Fruit fly (Drosophila melanogaster) whole organism, embryonic: ENCODE results near the gene CG33124.

Source experiments
- Bgb ChIP-seq: fragments of 200-800 bp; sonication (Bioruptor generic); IDR thresholded peaks from 2 replicates; pipeline ENCODE4 v1.3.6; 2022; ENCODE audit warnings: missing biosample characterization, missing genetic modification characterization; ENCODE audit not compliant: partially characterized antibody
- CG12236 ChIP-seq: fragments of 200-800 bp; sonication (Bioruptor generic); optimal IDR thresholded peaks from 2 replicates; lab custom pipeline; 2016; ENCODE audit warnings: missing biosample characterization, missing genetic modification characterization
- CG13624 ChIP-seq: fragments of 200-800 bp; sonication (Bioruptor generic); optimal IDR thresholded peaks from 2 replicates; lab custom pipeline; 2016; ENCODE audit warnings: missing biosample characterization, missing genetic modification characterization
- CG14710 ChIP-seq: fragments of 200-800 bp; sonication (Bioruptor generic); optimal IDR thresholded peaks from 3 replicates; lab custom pipeline; 2019; ENCODE audit warnings: missing biosample characterization, mild to moderate bottlenecking, missing genetic modification characterization, moderate library complexity
- CG15011 ChIP-seq: fragments of 200-800 bp; sonication (Bioruptor generic); optimal IDR thresholded peaks from 3 replicates; lab custom pipeline; 2018; ENCODE audit warnings: missing biosample characterization, mild to moderate bottlenecking, missing genetic modification characterization
- CG16779 ChIP-seq: fragments of 200-800 bp; sonication (Bioruptor generic); IDR thresholded peaks from 2 replicates; pipeline ENCODE4 v1.3.6; 2022; ENCODE audit warnings: missing biosample characterization, missing genetic modification characterization
- CG17829 ChIP-seq: fragments of 200-800 bp; optimal IDR thresholded peaks from 2 replicates; lab custom pipeline; 2019; ENCODE audit warnings: missing biosample characterization, mild to moderate bottlenecking, missing genetic modification characterization, moderate library complexity
- CG2199 ChIP-seq: fragments of 200-800 bp; sonication (Bioruptor generic); IDR thresholded peaks from 3 replicates; pipeline ENCODE4 v1.3.6; 2022; ENCODE audit warnings: missing biosample characterization, missing genetic modification characterization
- CG3726 ChIP-seq: fragments of 200-800 bp; sonication (Bioruptor generic); IDR thresholded peaks from 3 replicates; pipeline ENCODE4, ENCODE4 v1.3.6; 2022; ENCODE audit warnings: missing biosample characterization, missing genetic modification characterization
- CG3847 ChIP-seq: fragments of 200-800 bp; sonication (Bioruptor generic); IDR thresholded peaks from 2 replicates; pipeline ENCODE4 v1.3.6; 2022; ENCODE audit warnings: missing biosample characterization, missing genetic modification characterization
- CG6654 ChIP-seq: fragments of 200-800 bp; sonication (Bioruptor generic); optimal IDR thresholded peaks from 2 replicates; lab custom pipeline; 2017; ENCODE audit warnings: missing biosample characterization, mild to moderate bottlenecking, missing genetic modification characterization
- CG6791 ChIP-seq: fragments of 200-800 bp; sonication (Bioruptor generic); IDR thresholded peaks from 3 replicates; pipeline ENCODE4 v1.3.6; 2022; ENCODE audit warnings: missing biosample characterization, missing genetic modification characterization; ENCODE audit not compliant: partially characterized antibody
- Dek ChIP-seq: fragments of 200-800 bp; sonication (Bioruptor generic); optimal IDR thresholded peaks from 3 replicates; lab custom pipeline; 2019; ENCODE audit warnings: missing biosample characterization, mild to moderate bottlenecking, missing genetic modification characterization, moderate library complexity
- Dp ChIP-seq: fragments of 200-800 bp; sonication (Bioruptor generic); optimal IDR thresholded peaks from 2 replicates; lab custom pipeline; 2018; ENCODE audit warnings: missing biosample characterization, mild to moderate bottlenecking, missing genetic modification characterization, moderate library complexity
- Elba2 ChIP-seq: fragments of 200-800 bp; sonication (Bioruptor generic); optimal IDR thresholded peaks from 3 replicates; lab custom pipeline; 2016; ENCODE audit warnings: missing biosample characterization, missing genetic modification characterization
- Fer1 ChIP-seq: fragments of 200-800 bp; sonication (Bioruptor generic); optimal IDR thresholded peaks from 2 replicates; lab custom pipeline; 2017; ENCODE audit warnings: missing biosample characterization, mild to moderate bottlenecking, missing genetic modification characterization
- Hmr ChIP-seq: fragments of 200-800 bp; sonication (Bioruptor generic); optimal IDR thresholded peaks from 3 replicates; lab custom pipeline; 2017; ENCODE audit warnings: mild to moderate bottlenecking, missing biosample characterization, missing genetic modification reagents, missing genetic modification characterization
- Lhr ChIP-seq: fragments of 200-800 bp; sonication (Bioruptor generic); optimal IDR thresholded peaks from 3 replicates; lab custom pipeline; 2017; ENCODE audit warnings: mild to moderate bottlenecking, missing biosample characterization, missing genetic modification reagents, missing genetic modification characterization
- NC2β ChIP-seq: fragments of 200-800 bp; sonication (Bioruptor generic); optimal IDR thresholded peaks from 2 replicates; lab custom pipeline; 2016; ENCODE audit warnings: missing biosample characterization, missing genetic modification characterization
- Neu2 ChIP-seq: fragments of 200-800 bp; sonication (Bioruptor generic); optimal IDR thresholded peaks from 3 replicates; lab custom pipeline; 2016; ENCODE audit warnings: missing biosample characterization, missing genetic modification characterization, borderline replicate concordance
- NfI ChIP-seq: fragments of 200-800 bp; sonication (Bioruptor generic); optimal IDR thresholded peaks from 3 replicates; lab custom pipeline; 2018; ENCODE audit warnings: missing biosample characterization, mild to moderate bottlenecking, missing genetic modification characterization, moderate library complexity
- Oaz ChIP-seq: fragments of 200-800 bp; sonication (Bioruptor generic); IDR thresholded peaks from 2 replicates; pipeline ENCODE4 v1.3.6; 2022; ENCODE audit warnings: missing biosample characterization, missing genetic modification characterization
- Pdp1 ChIP-seq, 2 experiments: fragments of 200-800 bp; sonication (Bioruptor generic); optimal IDR thresholded peaks; 3 replicates each; lab custom pipeline; 2016; ENCODE audit warnings: missing biosample characterization in 2 of 2, missing genetic modification characterization in 2 of 2, mild to moderate bottlenecking in 1 of 2, moderate library complexity in 1 of 2
- Ravus ChIP-seq: fragments of 200-800 bp; sonication (Bioruptor generic); IDR thresholded peaks from 2 replicates; pipeline ENCODE4 v1.3.6; 2022; ENCODE audit warnings: missing biosample characterization, missing genetic modification characterization
- Sox102F ChIP-seq: fragments of 200-800 bp; sonication (Bioruptor generic); optimal IDR thresholded peaks from 2 replicates; lab custom pipeline; 2018; ENCODE audit warnings: missing biosample characterization, mild to moderate bottlenecking, missing genetic modification characterization, moderate library complexity
- Ssrp ChIP-seq: fragments of 200-800 bp; sonication (Bioruptor generic); optimal IDR thresholded peaks from 2 replicates; lab custom pipeline; 2018; ENCODE audit warnings: missing biosample characterization, mild to moderate bottlenecking, missing genetic modification characterization, moderate library complexity
- Stat92E ChIP-seq, 3 experiments: fragments of >200 bp in 2 of 3; fragments of 200-800 bp in 1 of 3; sonication (Bioruptor generic) in 1 of 3; optimal IDR thresholded peaks; 2 replicates each; lab custom pipeline; 2017 to 2019; ENCODE audit warnings: missing biosample characterization in 3 of 3, missing genetic modification characterization in 3 of 3, mild to moderate bottlenecking in 1 of 3, moderate library complexity in 1 of 3
- Tbp ChIP-seq: fragments of >200 bp; optimal IDR thresholded peaks from 2 replicates; lab custom pipeline; 2018; ENCODE audit warnings: missing biosample characterization, missing genetic modification characterization
- Xrp1 ChIP-seq: fragments of 200-800 bp; sonication (Bioruptor generic); IDR thresholded peaks from 2 replicates; pipeline ENCODE4 v1.3.6; 2022; ENCODE audit warnings: missing biosample characterization, missing genetic modification characterization
- ac ChIP-seq: fragments of 200-800 bp; sonication (Bioruptor generic); optimal IDR thresholded peaks from 3 replicates; lab custom pipeline; 2017; ENCODE audit warnings: missing biosample characterization, mild to moderate bottlenecking, missing genetic modification characterization
- bbx ChIP-seq: fragments of 200-800 bp; sonication (Bioruptor generic); IDR thresholded peaks from 2 replicates; pipeline ENCODE4 v1.3.6; 2022; ENCODE audit warnings: missing biosample characterization, missing genetic modification characterization; ENCODE audit not compliant: partially characterized antibody
- cato ChIP-seq: fragments of 200-800 bp; sonication (Bioruptor generic); optimal IDR thresholded peaks from 2 replicates; lab custom pipeline; 2016; ENCODE audit warnings: missing biosample characterization, missing genetic modification characterization, borderline replicate concordance
- corto ChIP-seq: fragments of 200-800 bp; sonication (Bioruptor generic); optimal IDR thresholded peaks from 2 replicates; lab custom pipeline; 2016; ENCODE audit warnings: missing biosample characterization, mild to moderate bottlenecking, missing genetic modification characterization, moderate library complexity
- croc ChIP-seq: fragments of 200-800 bp; sonication (Bioruptor generic); conservative IDR thresholded peaks from 3 replicates; pipeline ENCODE4 v1.3.6; 2022; ENCODE audit warnings: missing biosample characterization, missing genetic modification characterization
- dysf ChIP-seq: fragments of 200-800 bp; sonication (Bioruptor generic); IDR thresholded peaks from 3 replicates; pipeline ENCODE4 v1.3.6; 2022; ENCODE audit warnings: missing biosample characterization, missing genetic modification characterization
- h ChIP-seq: fragments of >200 bp; optimal IDR thresholded peaks from 2 replicates; lab custom pipeline; 2017
- hth ChIP-seq: fragments of >200 bp; optimal IDR thresholded peaks from 2 replicates; lab custom pipeline; 2017; ENCODE audit warnings: inconsistent platforms
- lbe ChIP-seq: fragments of 200-800 bp; sonication (Bioruptor generic); optimal IDR thresholded peaks from 2 replicates; lab custom pipeline; 2016; ENCODE audit warnings: missing biosample characterization, mild to moderate bottlenecking, missing genetic modification characterization
- nmo ChIP-seq: fragments of 200-800 bp; sonication (Bioruptor generic); optimal IDR thresholded peaks from 2 replicates; lab custom pipeline; 2018; ENCODE audit warnings: missing biosample characterization, mild to moderate bottlenecking, missing genetic modification characterization, moderate library complexity
- pan ChIP-seq, 4 experiments: fragments of >200 bp in 3 of 4; fragments of 200-800 bp in 1 of 4; sonication (Bioruptor generic) in 1 of 4; optimal IDR thresholded peaks in 3 of 4; IDR thresholded peaks in 1 of 4; 2 replicates each; pipeline versions ENCODE4 v1.3.6 to Lab custom; 2017 to 2022; ENCODE audit warnings: missing biosample characterization in 2 of 4, missing genetic modification characterization in 2 of 4, mixed read lengths in 1 of 4
- pfk ChIP-seq: fragments of 200-800 bp; sonication (Bioruptor generic); optimal IDR thresholded peaks from 2 replicates; lab custom pipeline; 2018; ENCODE audit warnings: missing biosample characterization, mild to moderate bottlenecking, missing genetic modification characterization, moderate library complexity
- pita ChIP-seq: fragments of 200-800 bp; sonication (Bioruptor generic); optimal IDR thresholded peaks from 2 replicates; lab custom pipeline; 2017; ENCODE audit warnings: missing biosample characterization, mild to moderate bottlenecking, missing genetic modification characterization
- sens ChIP-seq: fragments of 200-800 bp; sonication (Bioruptor generic); peaks from one replicate; lab custom pipeline; 2016; ENCODE audit warnings: missing biosample characterization, missing genetic modification characterization
- slbo ChIP-seq: fragments of 200-800 bp; sonication (Bioruptor generic); IDR thresholded peaks from 2 replicates; pipeline ENCODE4 v1.3.6; 2022; ENCODE audit warnings: missing biosample characterization, missing genetic modification characterization
- slou ChIP-seq: fragments of 200-800 bp; sonication (Bioruptor generic); optimal IDR thresholded peaks from 3 replicates; lab custom pipeline; 2016; ENCODE audit warnings: missing biosample characterization, missing genetic modification characterization
- sob ChIP-seq: fragments of 200-800 bp; sonication (Bioruptor generic); IDR thresholded peaks from 2 replicates; pipeline ENCODE4 v1.3.6; 2022; ENCODE audit warnings: missing biosample characterization, missing genetic modification characterization
- tll ChIP-seq, 2 experiments: fragments of 200-800 bp in 1 of 2; fragments of >200 bp in 1 of 2; sonication (Bioruptor generic) in 1 of 2; optimal IDR thresholded peaks; 2 replicates each; lab custom pipeline; 2017 to 2019; ENCODE audit warnings: missing biosample characterization in 2 of 2, missing genetic modification characterization in 2 of 2, mild to moderate bottlenecking in 1 of 2, moderate library complexity in 1 of 2
- tup ChIP-seq: fragments of 200-800 bp; sonication (Bioruptor generic); optimal IDR thresholded peaks from 2 replicates; lab custom pipeline; 2016; ENCODE audit warnings: missing biosample characterization, mild to moderate bottlenecking, missing genetic modification characterization, moderate library complexity
- zf30C ChIP-seq: fragments of 200-800 bp; sonication (Bioruptor generic); optimal IDR thresholded peaks from 3 replicates; lab custom pipeline; 2018; ENCODE audit warnings: missing biosample characterization, mild to moderate bottlenecking, missing genetic modification characterization
- zfh1 ChIP-seq: fragments of 200-800 bp; sonication (Bioruptor generic); IDR thresholded peaks from 3 replicates; pipeline ENCODE4 v1.3.6; 2022; ENCODE audit warnings: missing biosample characterization, missing genetic modification characterization

CG33124 gene

DNA sequence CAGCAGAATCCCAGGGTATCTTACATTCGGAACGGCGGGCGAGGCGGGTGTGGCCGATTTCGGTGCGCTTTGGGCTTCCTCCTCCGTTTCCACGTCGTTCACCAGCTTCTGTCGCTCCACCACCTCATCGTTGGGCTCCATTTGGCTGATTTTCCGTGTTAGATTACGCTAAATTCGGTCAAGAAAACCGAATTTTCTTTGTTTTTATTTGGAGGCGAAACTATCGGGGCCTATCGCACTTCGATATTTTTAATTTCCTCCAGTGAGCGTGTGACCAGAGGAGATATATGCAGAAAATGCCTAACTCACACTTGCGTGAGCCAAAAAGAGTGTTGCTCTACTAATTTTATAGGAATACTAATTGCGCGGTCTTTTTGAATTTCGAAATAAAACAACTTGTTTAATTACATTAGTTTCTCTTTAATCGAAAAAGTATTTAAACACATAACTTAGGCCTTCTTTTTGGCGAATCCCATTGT lies 16.7 kb downstream of the CG33124 start, which contains the start of gene CG10874 (continued):
- TF ChIP-seq zfh1, result no peak
- TF ChIP-seq Oaz (GFP tag; lab: Robert Waterston, UW), result no peak
- no peak for TF ChIP-seq CG2199
- no peak for TF ChIP-seq hth (lab: Kevin White, UChicago)
- no peak for TF ChIP-seq CG6654 (GFP tag; lab: Kevin White, UChicago)
- no peak for TF ChIP-seq CG12236 (GFP tag; lab: Kevin White, UChicago)
- no peak for TF ChIP-seq Pdp1 (GFP tag; optimal IDR thresholded peaks at IDR 0.05; lab: Kevin White, UChicago)
- TF ChIP-seq croc (GFP tag; lab: Robert Waterston, UW), result no peak
- peak; percentile 99 for TF ChIP-seq Dp
- TF ChIP-seq Neu2 (GFP tag; lab: Kevin White, UChicago), result no peak
- peak; percentile 56 for TF ChIP-seq nmo (GFP tag; lab: Kevin White, UChicago)
- TF ChIP-seq zf30C (GFP tag; lab: Kevin White, UChicago), result no peak
- no peak for TF ChIP-seq ac (GFP tag; lab: Kevin White, UChicago)
- no peak for TF ChIP-seq CG15011
- TF ChIP-seq cato (GFP tag; lab: Kevin White, UChicago), result no peak
- no peak for TF ChIP-seq Elba2 (GFP tag; lab: Kevin White, UChicago)
- peak; percentile 31 for TF ChIP-seq NfI (GFP tag; lab: Kevin White, UChicago)
- TF ChIP-seq Stat92E (GFP tag; optimal IDR thresholded peaks at IDR 0.05; lab: Kevin White, UChicago), result no peak
- TF ChIP-seq Hmr (GFP tag; lab: Kevin White, UChicago), result peak; percentile 55
- no peak for TF ChIP-seq NC2β (GFP tag; lab: Kevin White, UChicago)
- no peak for TF ChIP-seq CG6791 (GFP tag; lab: Robert Waterston, UW)
- no peak for TF ChIP-seq Bgb
- TF ChIP-seq Fer1, result peak; percentile 11
- TF ChIP-seq slbo (GFP tag; lab: Robert Waterston, UW), result no peak
- TF ChIP-seq pita (GFP tag; lab: Kevin White, UChicago), result no peak
- no peak for TF ChIP-seq sob (GFP tag; lab: Robert Waterston, UW)
- no peak for TF ChIP-seq Ssrp
- TF ChIP-seq tll (GFP tag; optimal IDR thresholded peaks at IDR 0.05; lab: Kevin White, UChicago), result no peak
- TF ChIP-seq pfk (GFP tag; lab: Kevin White, UChicago), result no peak
- TF ChIP-seq corto, result no peak
- no peak for TF ChIP-seq bbx (GFP tag; lab: Robert Waterston, UW)
- no peak for TF ChIP-seq CG16779 (GFP tag; lab: Robert Waterston, UW)
- TF ChIP-seq h, result no peak
- TF ChIP-seq CG3847 (GFP tag; lab: Robert Waterston, UW), result no peak
- peak; percentile 34 for TF ChIP-seq slou (GFP tag; lab: Kevin White, UChicago)
- no peak for TF ChIP-seq Tbp
- peak; percentile 100 for TF ChIP-seq CG14710 (tag; lab: Kevin White, UChicago)
- no peak for TF ChIP-seq Ravus (GFP tag; lab: Robert Waterston, UW)
- no peak for TF ChIP-seq CG3726 (GFP tag; lab: Robert Waterston, UW)
- TF ChIP-seq sens (GFP tag; lab: Kevin White, UChicago), result peak; percentile 65
- TF ChIP-seq Sox102F (GFP tag; lab: Kevin White, UChicago), result no peak
- no peak for TF ChIP-seq lbe (GFP tag; lab: Kevin White, UChicago)
- TF ChIP-seq CG17829, result peak; percentile 36
- no peak for TF ChIP-seq CG13624
- peak; percentile 77 for TF ChIP-seq Lhr
- TF ChIP-seq Dek (tag; lab: Kevin White, UChicago), result peak; percentile 17
- TF ChIP-seq tup, result no peak
- TF ChIP-seq dysf, result no peak
- no peak for TF ChIP-seq Xrp1 (GFP tag; lab: Robert Waterston, UW)
- TF ChIP-seq pan (optimal IDR thresholded peaks at IDR 0.05; lab: Kevin White, UChicago), result no peak
- no peak for TF ChIP-seq pan (GFP tag; optimal IDR thresholded peaks at IDR 0.05 in 1 of 2, IDR thresholded peaks at IDR 0.05 in 1 of 2)
